Worm (Caenorhabditis elegans) whole organism, L3 larva: ENCODE measurements around the gene str-9.

Source experiments
- R02D3.7 ChIP-seq: fragments of 150-350 bp; optimal IDR thresholded peaks from 2 replicates; lab custom pipeline; 2014; ENCODE audit warnings: missing biosample characterization, missing genetic modification characterization
- ZK546.5 ChIP-seq: sonication (generic microtip); optimal IDR thresholded peaks from 2 replicates; lab custom pipeline; 2017; ENCODE audit warnings: missing biosample characterization, missing genetic modification characterization
- aly-2 ChIP-seq: fragments of 150-350 bp; optimal IDR thresholded peaks from 2 replicates; lab custom pipeline; 2014; ENCODE audit warnings: missing biosample characterization, missing genetic modification characterization
- ama-1 ChIP-seq: fragments of 150-350 bp; optimal IDR thresholded peaks from 2 replicates; lab custom pipeline; 2018
- ceh-16 ChIP-seq: sonication (generic microtip); optimal IDR thresholded peaks from 2 replicates; lab custom pipeline; 2017; ENCODE audit warnings: missing biosample characterization, missing genetic modification characterization
- ceh-28 ChIP-seq: fragments of 150-350 bp; optimal IDR thresholded peaks from 2 replicates; lab custom pipeline; 2014; ENCODE audit warnings: missing biosample characterization, missing genetic modification reagents, missing genetic modification characterization
- ceh-82 ChIP-seq: fragments of 150-350 bp; optimal IDR thresholded peaks from 2 replicates; lab custom pipeline; 2014; ENCODE audit warnings: missing biosample characterization, missing genetic modification characterization
- ceh-9 ChIP-seq: sonication (generic microtip); optimal IDR thresholded peaks from 2 replicates; lab custom pipeline; 2018; ENCODE audit warnings: missing biosample characterization, missing genetic modification characterization
- daf-12 ChIP-seq: fragments of 150-350 bp; optimal IDR thresholded peaks from 2 replicates; lab custom pipeline; 2014; ENCODE audit warnings: missing biosample characterization, missing genetic modification reagents, missing genetic modification characterization
- elt-1 ChIP-seq: fragments of 150-350 bp; optimal IDR thresholded peaks from 2 replicates; lab custom pipeline; 2014; ENCODE audit warnings: missing biosample characterization, missing genetic modification characterization
- elt-2 ChIP-seq: sonication (generic microtip); optimal IDR thresholded peaks from 2 replicates; lab custom pipeline; 2016; ENCODE audit warnings: missing genetic modification reagents, mild to moderate bottlenecking, missing genetic modification characterization, missing compliant biosample characterization
- elt-3 ChIP-seq, 3 experiments: fragments of 150-350 bp in 1 of 3; sonication (generic microtip) in 2 of 3; optimal IDR thresholded peaks; 2 replicates in 2 of 3; 4 replicates in 1 of 3; lab custom pipeline; 2014 to 2017; ENCODE audit warnings: missing biosample characterization in 3 of 3, missing genetic modification characterization in 3 of 3
- eor-1 ChIP-seq, 2 experiments: fragments of 150-350 bp; optimal IDR thresholded peaks; 2 replicates each; lab custom pipeline; 2014 to 2018; ENCODE audit warnings: missing biosample characterization in 2 of 2, missing genetic modification characterization in 2 of 2
- fkh-2 ChIP-seq: fragments of 150-350 bp; optimal IDR thresholded peaks from 2 replicates; lab custom pipeline; 2014; ENCODE audit warnings: missing biosample characterization, missing genetic modification reagents, missing genetic modification characterization
- fos-1 ChIP-seq: fragments of 150-350 bp; optimal IDR thresholded peaks from 2 replicates; lab custom pipeline; 2014; ENCODE audit warnings: missing biosample characterization, missing genetic modification characterization
- hmg-11 ChIP-seq: sonication (generic microtip); optimal IDR thresholded peaks from 2 replicates; lab custom pipeline; 2016; ENCODE audit warnings: missing genetic modification characterization, missing compliant biosample characterization
- jun-1 ChIP-seq: fragments of 150-350 bp; optimal IDR thresholded peaks from 2 replicates; lab custom pipeline; 2014; ENCODE audit warnings: missing biosample characterization, missing genetic modification reagents, missing genetic modification characterization
- lin-15B ChIP-seq: fragments of 150-350 bp; optimal IDR thresholded peaks from 2 replicates; lab custom pipeline; 2014; ENCODE audit warnings: missing biosample characterization, missing genetic modification characterization
- lin-39 ChIP-seq: fragments of 150-350 bp; optimal IDR thresholded peaks from 2 replicates; lab custom pipeline; 2018; ENCODE audit warnings: missing biosample characterization, missing genetic modification reagents, missing genetic modification characterization
- lsy-12 ChIP-seq: sonication (generic microtip); optimal IDR thresholded peaks from 2 replicates; lab custom pipeline; 2016; ENCODE audit warnings: mild to moderate bottlenecking, missing genetic modification characterization, missing compliant biosample characterization
- mdl-1 ChIP-seq: fragments of 150-350 bp; optimal IDR thresholded peaks from 2 replicates; lab custom pipeline; 2014; ENCODE audit warnings: missing biosample characterization, missing genetic modification characterization
- mml-1 ChIP-seq: fragments of 150-350 bp; sonication (generic microtip); optimal IDR thresholded peaks from 3 replicates; lab custom pipeline; 2014; ENCODE audit warnings: missing biosample characterization, missing genetic modification characterization
- nfya-1 ChIP-seq: sonication (generic microtip); optimal IDR thresholded peaks from 2 replicates; lab custom pipeline; 2017; ENCODE audit warnings: missing genetic modification characterization, mild to moderate bottlenecking, missing compliant biosample characterization, antibody characterized with exemption, moderate library complexity; ENCODE audit not compliant: insufficient read depth
- nhr-23 ChIP-seq: fragments of 150-350 bp; optimal IDR thresholded peaks from 2 replicates; lab custom pipeline; 2014; ENCODE audit warnings: missing biosample characterization, missing genetic modification reagents, missing genetic modification characterization
- nhr-237 ChIP-seq: fragments of 150-350 bp; optimal IDR thresholded peaks from 2 replicates; lab custom pipeline; 2014; ENCODE audit warnings: missing biosample characterization, missing genetic modification characterization
- nhr-28 ChIP-seq: fragments of 150-350 bp; optimal IDR thresholded peaks from 2 replicates; lab custom pipeline; 2014; ENCODE audit warnings: missing biosample characterization, missing genetic modification characterization
- nhr-43 ChIP-seq: sonication (generic microtip); optimal IDR thresholded peaks from 2 replicates; lab custom pipeline; 2016; ENCODE audit warnings: mild to moderate bottlenecking, missing genetic modification characterization, missing compliant biosample characterization; ENCODE audit not compliant: poor library complexity, severe bottlenecking
- nhr-67 ChIP-seq: fragments of 150-350 bp; optimal IDR thresholded peaks from 2 replicates; lab custom pipeline; 2014; ENCODE audit warnings: missing biosample characterization, missing genetic modification characterization
- nhr-76 ChIP-seq: fragments of 150-350 bp; sonication (generic microtip); optimal IDR thresholded peaks from 5 replicates; lab custom pipeline; 2014; ENCODE audit warnings: missing biosample characterization, missing genetic modification characterization
- pha-4 ChIP-seq: fragments of 150-350 bp; optimal IDR thresholded peaks from 2 replicates; lab custom pipeline; 2014; ENCODE audit warnings: missing biosample characterization, missing genetic modification reagents, missing genetic modification characterization
- pqm-1 ChIP-seq: fragments of 150-350 bp; optimal IDR thresholded peaks from 2 replicates; lab custom pipeline; 2017; ENCODE audit warnings: missing biosample characterization, missing genetic modification characterization, inconsistent platforms
- skn-1 ChIP-seq: fragments of 150-350 bp; optimal IDR thresholded peaks from 2 replicates; lab custom pipeline; 2014; ENCODE audit warnings: missing biosample characterization, missing genetic modification characterization
- snpc-4 ChIP-seq: fragments of 150-350 bp; optimal IDR thresholded peaks from 2 replicates; lab custom pipeline; 2014; ENCODE audit warnings: missing biosample characterization, missing genetic modification characterization
- tbx-2 ChIP-seq: sonication (generic microtip); optimal IDR thresholded peaks from 2 replicates; lab custom pipeline; 2016; ENCODE audit warnings: mild to moderate bottlenecking, missing genetic modification characterization, missing compliant biosample characterization
- unc-39 ChIP-seq: sonication (generic microtip); optimal IDR thresholded peaks from 4 replicates; lab custom pipeline; 2017; ENCODE audit warnings: missing biosample characterization, missing genetic modification characterization
- unc-62 ChIP-seq: fragments of 150-350 bp; sonication (generic microtip); optimal IDR thresholded peaks from 4 replicates; lab custom pipeline; 2014; ENCODE audit warnings: missing biosample characterization, missing genetic modification reagents, missing genetic modification characterization
- zag-1 ChIP-seq: fragments of 150-350 bp; optimal IDR thresholded peaks from 2 replicates; lab custom pipeline; 2014; ENCODE audit warnings: missing biosample characterization, missing genetic modification characterization
- ztf-11 ChIP-seq: fragments of 150-350 bp; optimal IDR thresholded peaks from 2 replicates; lab custom pipeline; 2014; ENCODE audit warnings: missing biosample characterization, missing genetic modification characterization
- ztf-4 ChIP-seq: fragments of 150-350 bp; optimal IDR thresholded peaks from 2 replicates; lab custom pipeline; 2014; ENCODE audit warnings: missing biosample characterization, missing genetic modification characterization

The str-9 gene

ce11 chrV:15769072-15769471 is 10.5 kb downstream of the str-9 start, which contains the start of gene F57A10.4:
F57A10.4 (plus strand) TSS chrV:15769438.
- TF ChIP-seq nhr-28 (no peak), lin-39 (no peak), elt-2 (no peak), ztf-4 (tag; lab: Kevin White, UChicago) (no peak), fkh-2 (tag; lab: Kevin White, UChicago) (no peak)

ce11 chrV:15773141-15773540 is 14.6 kb downstream of the str-9 start, which contains the start of gene nhr-60:
nhr-60 (minus strand) TSS chrV:15773241.
- TF ChIP-seq nhr-67 (tag; lab: Kevin White, UChicago): no peak
- no peak for TF ChIP-seq ceh-16 (tag; lab: Kevin White, UChicago)
- no peak for TF ChIP-seq jun-1 (tag; lab: Kevin White, UChicago)
- TF ChIP-seq nhr-43 (tag; lab: Kevin White, UChicago): no peak
- TF ChIP-seq ztf-4 (tag; lab: Kevin White, UChicago): no peak
- no peak for TF ChIP-seq zag-1 (tag; lab: Kevin White, UChicago)
- TF ChIP-seq lin-15B: no peak
- no peak for TF ChIP-seq ceh-9 (tag; lab: Kevin White, UChicago)
- TF ChIP-seq hmg-11 (tag; lab: Kevin White, UChicago): no peak
- no peak for TF ChIP-seq nfya-1 (tag; lab: Kevin White, UChicago)
- TF ChIP-seq ceh-28 (tag; lab: Kevin White, UChicago): no peak
- no peak for TF ChIP-seq ztf-11 (tag; lab: Kevin White, UChicago)
- no peak for TF ChIP-seq daf-12 (tag; lab: Kevin White, UChicago)

- TF ChIP-seq skn-1 (tag; lab: Kevin White, UChicago) (no peak), nhr-76 (no peak), lsy-12 (tag; lab: Kevin White, UChicago) (no peak), ceh-9 (tag; lab: Kevin White, UChicago) (no peak), elt-3 (tag; optimal IDR thresholded peaks at IDR 0.05; lab: Kevin White, UChicago) (no peak), fkh-2 (tag; lab: Kevin White, UChicago) (no peak)
Observed at ce11 chrV:15773941-15774340, 15.4 kb downstream of the str-9 start.

ce11 chrV:15776651-15777050 is 18.1 kb downstream of the str-9 start, which contains the start of gene nhr-283:
nhr-283 (minus strand) TSS chrV:15776751.
- TF ChIP-seq pqm-1 (tag; lab: Kevin White, UChicago) (no peak), elt-3 (tag; optimal IDR thresholded peaks at IDR 0.05; lab: Kevin White, UChicago) (no peak), unc-39 (no peak), lsy-12 (tag; lab: Kevin White, UChicago) (no peak), tbx-2 (tag; lab: Kevin White, UChicago) (no peak), elt-1 (no peak), ZK546.5 (tag; lab: Kevin White, UChicago) (no peak), nhr-23 (tag; lab: Kevin White, UChicago) (no peak), eor-1 (tag; optimal IDR thresholded peaks at IDR 0.05; lab: Kevin White, UChicago) (no peak), nhr-67 (tag; lab: Kevin White, UChicago) (no peak), ztf-4 (tag; lab: Kevin White, UChicago) (no peak), hmg-11 (tag; lab: Kevin White, UChicago) (no peak), snpc-4 (tag; lab: Kevin White, UChicago) (no peak), ceh-82 (tag; lab: Kevin White, UChicago) (no peak), lin-15B (no peak), mml-1 (no peak), nhr-237 (tag; lab: Kevin White, UChicago) (no peak), unc-62 (no peak), jun-1 (tag; lab: Kevin White, UChicago) (no peak), aly-2 (tag; lab: Kevin White, UChicago) (no peak)

ce11 chrV:15779128-15779729 is 20.7 kb downstream of the str-9 start, which contains the start of the genes nhr-285 and irld-52:
nhr-285 (minus strand) TSS chrV:15779228.
irld-52 (plus strand) TSS chrV:15779679.
- no peak for TF ChIP-seq ama-1 (lab: Kevin White, UChicago)
- TF ChIP-seq hmg-11 (tag; lab: Kevin White, UChicago): no peak
- no peak for TF ChIP-seq lin-39
- TF ChIP-seq R02D3.7 (tag; lab: Kevin White, UChicago): no peak
- no peak for TF ChIP-seq mdl-1
- TF ChIP-seq elt-2: no peak
- no peak for TF ChIP-seq zag-1 (tag; lab: Kevin White, UChicago)
- no peak for TF ChIP-seq nhr-43 (tag; lab: Kevin White, UChicago)
- TF ChIP-seq fos-1 (tag; lab: Kevin White, UChicago): no peak
- TF ChIP-seq aly-2 (tag; lab: Kevin White, UChicago): no peak
- TF ChIP-seq jun-1 (tag; lab: Kevin White, UChicago): no peak
- no peak for TF ChIP-seq lsy-12 (tag; lab: Kevin White, UChicago)
- TF ChIP-seq skn-1 (tag; lab: Kevin White, UChicago): no peak
- no peak for TF ChIP-seq nfya-1 (tag; lab: Kevin White, UChicago)
- TF ChIP-seq pha-4 (tag; lab: Kevin White, UChicago): no peak
